Fruit fly (Drosophila melanogaster): ENCODE measurements around the gene Thor.

dm6 chr2L:3514569-3515191 is 36.4 kb downstream of the Thor start, which contains the start of the genes LeuRS and CG17593:
- TF ChIP-seq Rel (GFP tag; optimal IDR thresholded peaks at IDR 0.05), result no peak
- TF ChIP-seq Rel (tag; optimal IDR thresholded peaks at IDR 0.05), result no peak
- TF ChIP-seq usp (GFP tag; optimal IDR thresholded peaks at IDR 0.05), result no peak
- TF ChIP-seq Abd-B (GFP tag; optimal IDR thresholded peaks at IDR 0.05), result no peak
- TF ChIP-seq foxo (GFP tag; optimal IDR thresholded peaks at IDR 0.05), result no peak

Measured in whole organism, wandering third instar larva.